Worm (Caenorhabditis elegans): ENCODE data around the gene nhr-232.

DNA sequence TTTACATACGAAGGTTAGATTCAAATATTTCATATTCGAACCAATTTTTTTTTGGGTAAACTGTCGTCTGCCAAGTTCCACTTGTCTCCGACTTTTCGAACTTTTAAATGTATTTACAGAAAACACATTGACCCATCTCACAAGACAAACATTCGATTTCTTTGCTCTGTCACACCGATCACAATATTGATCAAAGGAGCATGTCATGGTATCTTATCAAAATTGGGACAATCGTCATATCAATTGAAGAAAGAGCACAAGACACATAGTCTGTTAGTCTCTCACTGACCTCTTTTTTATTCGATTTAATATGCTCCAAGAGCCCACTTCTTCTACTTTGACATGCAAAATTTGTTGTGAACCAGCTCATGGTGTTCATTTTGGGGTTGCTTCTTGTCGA lies at the start of gene nhr-232:
- no peak for TF ChIP-seq nhr-23 (tag; optimal IDR thresholded peaks at IDR 0.05)
- TF ChIP-seq ceh-16 (tag; optimal IDR thresholded peaks at IDR 0.05) = no peak

Measured in whole organism, L3 larva.